Fruit fly (Drosophila melanogaster) whole organism, embryonic: ENCODE data around the gene Decay.

Source experiments
- Abd-B ChIP-seq: fragments of 200-800 bp; sonication (Bioruptor generic); optimal IDR thresholded peaks from 2 replicates; lab custom pipeline; 2018; ENCODE audit warnings: missing biosample characterization, mild to moderate bottlenecking, missing genetic modification characterization, moderate library complexity
- CG10565 ChIP-seq: fragments of 200-800 bp; sonication (Bioruptor generic); optimal IDR thresholded peaks from 3 replicates; lab custom pipeline; 2016; ENCODE audit warnings: missing biosample characterization, mild to moderate bottlenecking, missing genetic modification characterization
- CG11695 ChIP-seq: fragments of 200-800 bp; sonication (Bioruptor generic); IDR thresholded peaks from 3 replicates; pipeline ENCODE4 v1.3.6; 2022; ENCODE audit warnings: missing biosample characterization, missing genetic modification characterization
- CG12104 ChIP-seq: fragments of 200-800 bp; sonication (Bioruptor generic); optimal IDR thresholded peaks from 3 replicates; lab custom pipeline; 2016; ENCODE audit warnings: missing biosample characterization, missing genetic modification characterization
- CG13296 ChIP-seq: fragments of 200-800 bp; sonication (Bioruptor generic); optimal IDR thresholded peaks from 3 replicates; lab custom pipeline; 2018; ENCODE audit warnings: missing biosample characterization, mild to moderate bottlenecking, missing genetic modification characterization
- CG14965 ChIP-seq: fragments of 200-800 bp; sonication (Bioruptor generic); optimal IDR thresholded peaks from 2 replicates; lab custom pipeline; 2016; ENCODE audit warnings: missing biosample characterization, missing genetic modification characterization, borderline replicate concordance
- CG15073 ChIP-seq: fragments of 200-800 bp; sonication (Bioruptor generic); optimal IDR thresholded peaks from 2 replicates; lab custom pipeline; 2016; ENCODE audit warnings: missing biosample characterization, missing genetic modification characterization
- CG17359 ChIP-seq: fragments of 200-800 bp; sonication (Bioruptor generic); optimal IDR thresholded peaks from 3 replicates; lab custom pipeline; 2018; ENCODE audit warnings: missing biosample characterization, mild to moderate bottlenecking, missing genetic modification characterization, moderate library complexity
- CG18619 ChIP-seq: fragments of 200-800 bp; sonication (Bioruptor generic); optimal IDR thresholded peaks from 3 replicates; lab custom pipeline; 2017; ENCODE audit warnings: missing biosample characterization, mild to moderate bottlenecking, missing genetic modification characterization
- CG2116 ChIP-seq: fragments of 200-800 bp; sonication (Bioruptor generic); optimal IDR thresholded peaks from 3 replicates; lab custom pipeline; 2018; ENCODE audit warnings: missing biosample characterization, mild to moderate bottlenecking, missing genetic modification characterization
- CG2120 ChIP-seq: fragments of 200-800 bp; sonication (Bioruptor generic); optimal IDR thresholded peaks from 3 replicates; lab custom pipeline; 2016; ENCODE audit warnings: missing biosample characterization, missing genetic modification characterization
- CG2199 ChIP-seq: fragments of 200-800 bp; sonication (Bioruptor generic); IDR thresholded peaks from 3 replicates; pipeline ENCODE4 v1.3.6; 2022; ENCODE audit warnings: missing biosample characterization, missing genetic modification characterization
- CG2202 ChIP-seq: fragments of 200-800 bp; sonication (Bioruptor generic); optimal IDR thresholded peaks from 2 replicates; lab custom pipeline; 2018; ENCODE audit warnings: missing biosample characterization, mild to moderate bottlenecking, missing genetic modification characterization
- CG2875 ChIP-seq: fragments of 200-800 bp; sonication (Bioruptor generic); optimal IDR thresholded peaks from 2 replicates; lab custom pipeline; 2017; ENCODE audit warnings: missing biosample characterization, mild to moderate bottlenecking, missing genetic modification characterization, missing genetic modification reagents
- CG3065 ChIP-seq: fragments of 200-800 bp; sonication (Bioruptor generic); optimal IDR thresholded peaks from 2 replicates; lab custom pipeline; 2016; ENCODE audit warnings: missing biosample characterization, missing genetic modification characterization
- CG4707 ChIP-seq: fragments of 200-800 bp; sonication (Bioruptor generic); optimal IDR thresholded peaks from 2 replicates; lab custom pipeline; 2018; ENCODE audit warnings: missing biosample characterization, mild to moderate bottlenecking, missing genetic modification characterization, moderate library complexity
- CG6791 ChIP-seq: fragments of 200-800 bp; sonication (Bioruptor generic); IDR thresholded peaks from 3 replicates; pipeline ENCODE4 v1.3.6; 2022; ENCODE audit warnings: missing biosample characterization, missing genetic modification characterization; ENCODE audit not compliant: partially characterized antibody
- CG7372 ChIP-seq: fragments of 200-800 bp; sonication (Bioruptor generic); IDR thresholded peaks from 2 replicates; pipeline ENCODE4 v1.3.6; 2022; ENCODE audit warnings: missing biosample characterization, missing genetic modification characterization
- CG8089 ChIP-seq: fragments of 200-800 bp; sonication (Bioruptor generic); optimal IDR thresholded peaks from 3 replicates; lab custom pipeline; 2016; ENCODE audit warnings: missing biosample characterization, missing genetic modification characterization
- CG9437 ChIP-seq: fragments of 200-800 bp; sonication (Bioruptor generic); optimal IDR thresholded peaks from 2 replicates; lab custom pipeline; 2018; ENCODE audit warnings: missing biosample characterization, mild to moderate bottlenecking, missing genetic modification characterization
- CG9876 ChIP-seq: fragments of 200-800 bp; sonication (Bioruptor generic); optimal IDR thresholded peaks from 2 replicates; lab custom pipeline; 2016; ENCODE audit warnings: missing biosample characterization, missing genetic modification characterization
- CHES-1-like ChIP-seq: fragments of 200-800 bp; sonication (Bioruptor generic); optimal IDR thresholded peaks from 2 replicates; lab custom pipeline; 2016; ENCODE audit warnings: missing biosample characterization, missing genetic modification characterization
- CrebB ChIP-seq: fragments of 200-800 bp; sonication (Bioruptor generic); optimal IDR thresholded peaks from 3 replicates; lab custom pipeline; 2018; ENCODE audit warnings: missing biosample characterization, mild to moderate bottlenecking, missing genetic modification characterization
- D19A ChIP-seq: fragments of 200-800 bp; optimal IDR thresholded peaks from 3 replicates; lab custom pipeline; 2019; ENCODE audit warnings: missing biosample characterization, mild to moderate bottlenecking, missing genetic modification characterization, moderate library complexity
- D19B ChIP-seq: fragments of 200-800 bp; sonication (Bioruptor generic); optimal IDR thresholded peaks from 2 replicates; lab custom pipeline; 2017; ENCODE audit warnings: missing biosample characterization, mild to moderate bottlenecking, missing genetic modification characterization
- Dip2 ChIP-seq: fragments of 200-800 bp; sonication (Bioruptor generic); IDR thresholded peaks from 2 replicates; pipeline ENCODE4 v1.3.6; 2022; ENCODE audit warnings: missing biosample characterization, missing genetic modification characterization
- Doc2 ChIP-seq: fragments of 200-800 bp; sonication (Bioruptor generic); IDR thresholded peaks from 2 replicates; pipeline ENCODE4 v1.3.6; 2022; ENCODE audit warnings: missing biosample characterization, missing genetic modification characterization
- Drgx ChIP-seq: fragments of 200-800 bp; sonication (Bioruptor generic); IDR thresholded peaks from 2 replicates; pipeline ENCODE4 v1.3.6; 2022; ENCODE audit warnings: missing biosample characterization, missing genetic modification characterization
- Ets97D ChIP-seq: fragments of 200-800 bp; sonication (Bioruptor generic); optimal IDR thresholded peaks from 3 replicates; lab custom pipeline; 2016; ENCODE audit warnings: missing biosample characterization, missing genetic modification characterization
- Fer1 ChIP-seq: fragments of 200-800 bp; sonication (Bioruptor generic); optimal IDR thresholded peaks from 2 replicates; lab custom pipeline; 2017; ENCODE audit warnings: missing biosample characterization, mild to moderate bottlenecking, missing genetic modification characterization
- NFAT ChIP-seq: fragments of 200-800 bp; sonication (Bioruptor generic); IDR thresholded peaks from 2 replicates; pipeline ENCODE4 v1.3.6; 2022; ENCODE audit warnings: missing biosample characterization, missing genetic modification characterization
- Oaz ChIP-seq: fragments of 200-800 bp; sonication (Bioruptor generic); IDR thresholded peaks from 2 replicates; pipeline ENCODE4 v1.3.6; 2022; ENCODE audit warnings: missing biosample characterization, missing genetic modification characterization
- Optix ChIP-seq: fragments of 200-800 bp; sonication (Bioruptor generic); IDR thresholded peaks from 3 replicates; pipeline ENCODE4 v1.3.6; 2022; ENCODE audit warnings: missing biosample characterization, missing genetic modification characterization
- Scr ChIP-seq: fragments of 200-800 bp; sonication (Bioruptor generic); IDR thresholded peaks from 2 replicates; pipeline ENCODE4 v1.3.6; 2022; ENCODE audit warnings: missing biosample characterization, missing genetic modification characterization; ENCODE audit not compliant: partially characterized antibody
- Side ChIP-seq: fragments of 200-800 bp; sonication (Bioruptor generic); optimal IDR thresholded peaks from 2 replicates; lab custom pipeline; 2016; ENCODE audit warnings: missing biosample characterization, missing genetic modification characterization
- Sox100B ChIP-seq: fragments of 200-800 bp; sonication (Bioruptor generic); optimal IDR thresholded peaks from 3 replicates; lab custom pipeline; 2018; ENCODE audit warnings: missing biosample characterization, mild to moderate bottlenecking, missing genetic modification characterization
- ac ChIP-seq: fragments of 200-800 bp; sonication (Bioruptor generic); optimal IDR thresholded peaks from 3 replicates; lab custom pipeline; 2017; ENCODE audit warnings: missing biosample characterization, mild to moderate bottlenecking, missing genetic modification characterization
- bsh ChIP-seq, 2 experiments: fragments of 200-800 bp; sonication (Bioruptor generic); optimal IDR thresholded peaks; 2 replicates each; lab custom pipeline; 2017 to 2018; ENCODE audit warnings: mild to moderate bottlenecking in 2 of 2, missing biosample characterization in 2 of 2, missing genetic modification characterization in 2 of 2, moderate library complexity in 1 of 2
- croc ChIP-seq: fragments of 200-800 bp; sonication (Bioruptor generic); conservative IDR thresholded peaks from 3 replicates; pipeline ENCODE4 v1.3.6; 2022; ENCODE audit warnings: missing biosample characterization, missing genetic modification characterization
- danr ChIP-seq: fragments of 200-800 bp; sonication (Bioruptor generic); IDR thresholded peaks from 2 replicates; pipeline ENCODE4 v1.3.6; 2022; ENCODE audit warnings: missing biosample characterization, missing genetic modification characterization
- dimm ChIP-seq: fragments of 200-800 bp; sonication (Bioruptor generic); IDR thresholded peaks from 2 replicates; pipeline ENCODE4 v1.3.6; 2022; ENCODE audit warnings: missing biosample characterization, missing genetic modification characterization
- gfzf ChIP-seq: fragments of 200-800 bp; sonication (Bioruptor generic); optimal IDR thresholded peaks from 2 replicates; lab custom pipeline; 2016; ENCODE audit warnings: missing biosample characterization, mild to moderate bottlenecking, missing genetic modification characterization, moderate library complexity
- prd ChIP-seq, 3 experiments: fragments of >200 bp in 2 of 3; fragments of 200-800 bp in 1 of 3; sonication (Bioruptor generic) in 1 of 3; optimal IDR thresholded peaks in 2 of 3; IDR thresholded peaks in 1 of 3; 2 replicates in 2 of 3; 3 replicates in 1 of 3; pipeline versions ENCODE4 v1.3.6 to Lab custom; 2017 to 2022; ENCODE audit warnings: missing biosample characterization in 1 of 3, missing genetic modification characterization in 1 of 3
- tll ChIP-seq, 2 experiments: fragments of 200-800 bp in 1 of 2; fragments of >200 bp in 1 of 2; sonication (Bioruptor generic) in 1 of 2; optimal IDR thresholded peaks; 2 replicates each; lab custom pipeline; 2017 to 2019; ENCODE audit warnings: missing biosample characterization in 2 of 2, missing genetic modification characterization in 2 of 2, mild to moderate bottlenecking in 1 of 2, moderate library complexity in 1 of 2
- ttk ChIP-seq: fragments of 200-800 bp; sonication (Bioruptor generic); IDR thresholded peaks from 2 replicates; pipeline ENCODE4 v2.1.2; 2022; ENCODE audit warnings: missing biosample characterization, missing genetic modification characterization
- tup ChIP-seq: fragments of 200-800 bp; sonication (Bioruptor generic); optimal IDR thresholded peaks from 2 replicates; lab custom pipeline; 2016; ENCODE audit warnings: missing biosample characterization, mild to moderate bottlenecking, missing genetic modification characterization, moderate library complexity
- vvl ChIP-seq: fragments of 200-800 bp; sonication (Bioruptor generic); IDR thresholded peaks from 2 replicates; pipeline ENCODE4 v1.3.6; 2022; ENCODE audit warnings: missing biosample characterization, missing genetic modification characterization
- wek ChIP-seq: fragments of 200-800 bp; sonication (Bioruptor generic); optimal IDR thresholded peaks from 3 replicates; lab custom pipeline; 2018; ENCODE audit warnings: missing biosample characterization, mild to moderate bottlenecking, missing genetic modification characterization, moderate library complexity
- zen2 ChIP-seq: fragments of 200-800 bp; sonication (Bioruptor generic); IDR thresholded peaks from 3 replicates; pipeline ENCODE4 v1.3.6; 2022; ENCODE audit warnings: missing biosample characterization, missing genetic modification characterization; ENCODE audit not compliant: partially characterized antibody
- zf30C ChIP-seq: fragments of 200-800 bp; sonication (Bioruptor generic); optimal IDR thresholded peaks from 3 replicates; lab custom pipeline; 2018; ENCODE audit warnings: missing biosample characterization, mild to moderate bottlenecking, missing genetic modification characterization

Decay gene

DNA sequence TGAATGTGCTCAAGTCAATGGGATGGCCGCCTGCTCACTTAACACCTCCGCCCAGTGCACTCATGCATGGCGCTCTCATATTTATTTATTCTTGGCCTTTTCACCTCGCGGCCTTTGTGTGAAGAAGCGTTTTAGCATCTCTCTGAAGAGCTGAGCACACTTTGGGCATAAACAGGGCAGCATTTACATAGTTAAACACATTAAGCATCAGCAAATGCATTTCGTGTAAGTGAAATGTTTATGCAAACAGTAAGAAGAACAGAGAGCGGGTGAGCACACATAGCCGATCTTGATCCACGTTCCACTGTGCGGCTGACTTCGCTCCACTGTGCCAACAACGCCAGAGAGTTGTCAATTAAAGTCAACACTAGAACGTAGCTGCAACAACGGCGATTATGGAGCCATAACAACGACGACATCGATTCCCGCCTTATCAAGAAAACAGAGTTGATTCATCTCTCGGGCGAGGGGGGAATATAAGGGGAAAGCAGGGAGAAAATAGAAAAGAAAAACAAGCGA lies 23.8 kb upstream of the Decay start (continued):
- no peak for TF ChIP-seq CG10565 (GFP tag; lab: Kevin White, UChicago)
- TF ChIP-seq Drgx (GFP tag; lab: Robert Waterston, UW) = no peak
- TF ChIP-seq Side = peak; percentile 36
- TF ChIP-seq CG6791 (GFP tag; lab: Robert Waterston, UW) = no peak
- TF ChIP-seq zf30C (GFP tag; lab: Kevin White, UChicago) = no peak
- TF ChIP-seq ac (GFP tag; lab: Kevin White, UChicago) = peak; percentile 40
- no peak for TF ChIP-seq NFAT
- TF ChIP-seq CG8089 (GFP tag; lab: Kevin White, UChicago) = peak; percentile 22
- no peak for TF ChIP-seq dimm (GFP tag; lab: Robert Waterston, UW)
- TF ChIP-seq Dip2 (GFP tag; lab: Robert Waterston, UW) = no peak
- TF ChIP-seq CG17359 (tag; lab: Kevin White, UChicago) = peak; percentile 28
- no peak for TF ChIP-seq Scr (GFP tag; lab: Robert Waterston, UW)
- no peak for TF ChIP-seq prd (optimal IDR thresholded peaks at IDR 0.05; lab: Kevin White, UChicago)
- TF ChIP-seq prd (GFP tag; IDR thresholded peaks at IDR 0.05; lab: Robert Waterston, UW) = peak; percentile 28; the same call in 1 of the 3 replicates
- peak; percentile 79 for TF ChIP-seq CG2202 (tag; lab: Kevin White, UChicago)
- no peak for TF ChIP-seq Fer1 (GFP tag; lab: Kevin White, UChicago)
- TF ChIP-seq tup (GFP tag; lab: Kevin White, UChicago) = peak; percentile 20
- no peak for TF ChIP-seq CG15073
- TF ChIP-seq CG7372 (GFP tag; lab: Robert Waterston, UW) = no peak
- TF ChIP-seq Oaz (GFP tag; lab: Robert Waterston, UW) = no peak
- peak; percentile 16 for TF ChIP-seq CG3065
- TF ChIP-seq Optix (GFP tag; lab: Robert Waterston, UW) = peak; percentile 50; the same call in 1 of the 3 replicates
- peak; percentile 46 to 81 for TF ChIP-seq bsh (GFP tag; optimal IDR thresholded peaks at IDR 0.05; lab: Kevin White, UChicago)
- peak; percentile 56 for TF ChIP-seq CG18619 (GFP tag; lab: Kevin White, UChicago)
- peak; percentile 61 for TF ChIP-seq CG2875
- TF ChIP-seq Sox100B = peak; percentile 50
- no peak for TF ChIP-seq Doc2 (GFP tag; lab: Robert Waterston, UW)
- no peak for TF ChIP-seq CG2120
- no peak for TF ChIP-seq Ets97D
- no peak for TF ChIP-seq tll (GFP tag; optimal IDR thresholded peaks at IDR 0.05; lab: Kevin White, UChicago)
- 0 out of 3 replicates have a peak, but pooled peaks have one; percentile 10 for TF ChIP-seq CG11695 (GFP tag; lab: Robert Waterston, UW)
- TF ChIP-seq croc (GFP tag; lab: Robert Waterston, UW) = peak; percentile 39
- no peak for TF ChIP-seq Abd-B
- no peak for TF ChIP-seq D19B (GFP tag; lab: Kevin White, UChicago)
- TF ChIP-seq CHES-1-like (GFP tag; lab: Kevin White, UChicago) = no peak
- peak; percentile 68 for TF ChIP-seq D19A (tag; lab: Kevin White, UChicago)
- TF ChIP-seq CG14965 (GFP tag; lab: Kevin White, UChicago) = no peak
- TF ChIP-seq zen2 = no peak
- peak; percentile 7 for TF ChIP-seq CrebB (tag; lab: Kevin White, UChicago)
- TF ChIP-seq gfzf (GFP tag; lab: Kevin White, UChicago) = no peak
- TF ChIP-seq CG9437 (GFP tag; lab: Kevin White, UChicago) = peak; percentile 15
- peak; percentile 53 for TF ChIP-seq wek (GFP tag; lab: Kevin White, UChicago)
- no peak for TF ChIP-seq CG13296 (GFP tag; lab: Kevin White, UChicago)
- peak; percentile 93 for TF ChIP-seq CG4707
- TF ChIP-seq vvl (GFP tag; lab: Robert Waterston, UW) = peak; percentile 60
- TF ChIP-seq CG2116 (GFP tag; lab: Kevin White, UChicago) = peak; percentile 15
- TF ChIP-seq CG12104 (GFP tag; lab: Kevin White, UChicago) = peak; percentile 63
- peak; percentile 26; the same call in 1 of the 2 replicates for TF ChIP-seq ttk (GFP tag; lab: Robert Waterston, UW)
- no peak for TF ChIP-seq CG2199
- TF ChIP-seq danr = no peak
- no peak for TF ChIP-seq CG9876 (GFP tag; lab: Kevin White, UChicago)
